Fruit fly (Drosophila melanogaster): Measurements from ENCODE around the gene CG32572.

CG32572 gene

DNA sequence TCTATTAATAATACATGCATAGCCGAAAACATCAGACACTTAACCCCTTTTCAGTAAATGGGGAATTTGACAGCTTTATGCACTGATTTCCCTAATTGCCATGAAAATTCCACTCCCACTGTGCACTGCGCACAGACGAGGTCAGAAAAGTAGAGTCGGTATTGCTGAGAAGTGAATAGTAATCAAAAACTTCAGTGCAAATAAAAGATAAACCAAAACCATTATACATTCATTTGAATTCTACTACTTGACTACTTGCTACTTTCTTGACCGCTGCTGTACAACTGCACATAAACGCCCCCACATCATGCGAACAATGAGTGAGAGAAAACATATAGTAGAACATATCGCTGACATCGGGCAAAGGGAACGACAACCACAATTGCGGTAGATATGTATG is 29.5 kb upstream of the CG32572 start:
- TF ChIP-seq CG14050 (GFP tag; IDR thresholded peaks at IDR 0.05), result peak; percentile 85
- TF ChIP-seq HmgD (GFP tag; optimal IDR thresholded peaks at IDR 0.05), result peak; percentile 47
- TF ChIP-seq CG10565 (GFP tag; optimal IDR thresholded peaks at IDR 0.05), result peak; percentile 50
- TF ChIP-seq nmo (GFP tag; optimal IDR thresholded peaks at IDR 0.05), result peak; percentile 88
- peak; percentile 86 for TF ChIP-seq pb (GFP tag; optimal IDR thresholded peaks at IDR 0.05)
- TF ChIP-seq CG6654 (GFP tag; optimal IDR thresholded peaks at IDR 0.05), result peak; percentile 67
- TF ChIP-seq Bdp1 (GFP tag; optimal IDR thresholded peaks at IDR 0.05), result peak; percentile 73
- TF ChIP-seq Meics (GFP tag; optimal IDR thresholded peaks at IDR 0.05), result peak; percentile 64
- peak; percentile 87 for TF ChIP-seq CG10366 (GFP tag; IDR thresholded peaks at IDR 0.05)
- TF ChIP-seq cas (GFP tag; IDR thresholded peaks at IDR 0.05), result 0 out of 2 replicates have a peak, but pooled peaks have one; percentile 50
- TF ChIP-seq z (GFP tag; IDR thresholded peaks at IDR 0.05), result peak; percentile 69; the same call in 2 of the 3 replicates
- no peak for TF ChIP-seq zf30C (GFP tag; optimal IDR thresholded peaks at IDR 0.05)
- peak; percentile 71 for TF ChIP-seq CG33557 (GFP tag; optimal IDR thresholded peaks at IDR 0.05)
- TF ChIP-seq CTCF (GFP tag; optimal IDR thresholded peaks at IDR 0.05), result peak; percentile 49
- peak; percentile 37 for TF ChIP-seq Sry-β (GFP tag; optimal IDR thresholded peaks at IDR 0.05)
- peak; percentile 29 for TF ChIP-seq Fer2 (tag; optimal IDR thresholded peaks at IDR 0.05)
- TF ChIP-seq vnd (GFP tag; IDR thresholded peaks at IDR 0.05; ENCODE audit: partially characterized antibody), result no peak
- peak; percentile 79; the same call in 2 of the 3 replicates for TF ChIP-seq ase (GFP tag; IDR thresholded peaks at IDR 0.05)
- TF ChIP-seq E2f2 (GFP tag; IDR thresholded peaks at IDR 0.05), result peak; percentile 61; the same call in 1 of the 2 replicates
- TF ChIP-seq ssp (GFP tag; IDR thresholded peaks at IDR 0.05), result peak; percentile 76
- no peak for TF ChIP-seq amos (GFP tag; IDR thresholded peaks at IDR 0.05; ENCODE audit: partially characterized antibody)
- peak; percentile 69 for TF ChIP-seq eyg (GFP tag; optimal IDR thresholded peaks at IDR 0.05)
- TF ChIP-seq CG18011 (GFP tag; optimal IDR thresholded peaks at IDR 0.05), result peak; percentile 46
- peak; percentile 63 for TF ChIP-seq gcm2 (GFP tag; optimal IDR thresholded peaks at IDR 0.05)
- peak; percentile 78 for TF ChIP-seq tx (GFP tag; optimal IDR thresholded peaks at IDR 0.05)
- TF ChIP-seq lola (GFP tag; optimal IDR thresholded peaks at IDR 0.05), result peak in 1 of 3 experiments; percentile 81
- no peak for TF ChIP-seq bbx (GFP tag; IDR thresholded peaks at IDR 0.05; ENCODE audit: partially characterized antibody)
- TF ChIP-seq Xrp1 (GFP tag; IDR thresholded peaks at IDR 0.05), result peak; percentile 91
- peak; percentile 86 for TF ChIP-seq chn (GFP tag; optimal IDR thresholded peaks at IDR 0.05)
- peak; percentile 86 for TF ChIP-seq CG31441 (GFP tag; IDR thresholded peaks at IDR 0.05)
- TF ChIP-seq Mrtf (GFP tag; IDR thresholded peaks at IDR 0.05), result peak; percentile 79
- TF ChIP-seq CG18476 (GFP tag; optimal IDR thresholded peaks at IDR 0.05), result peak; percentile 69
- TF ChIP-seq tup (GFP tag; optimal IDR thresholded peaks at IDR 0.05), result peak; percentile 79
- TF ChIP-seq H15 (GFP tag; IDR thresholded peaks at IDR 0.05), result peak; percentile 83
- peak; percentile 92 for TF ChIP-seq sr (GFP tag; IDR thresholded peaks at IDR 0.05)
- TF ChIP-seq CG11723 (GFP tag; optimal IDR thresholded peaks at IDR 0.05), result peak; percentile 76
- peak; percentile 63 for TF ChIP-seq al (GFP tag; IDR thresholded peaks at IDR 0.05)
- peak; percentile 81 for TF ChIP-seq bowl (GFP tag; IDR thresholded peaks at IDR 0.05)
- TF ChIP-seq Hr51 (GFP tag; optimal IDR thresholded peaks at IDR 0.05), result peak; percentile 58 to 83
- peak; percentile 77 for TF ChIP-seq caup (GFP tag; optimal IDR thresholded peaks at IDR 0.05; ENCODE audit: severe bottlenecking)
- peak; percentile 49; the same call in 1 of the 2 replicates for TF ChIP-seq CkIIα-i1 (GFP tag; IDR thresholded peaks at IDR 0.05)
- TF ChIP-seq Hr39 (optimal IDR thresholded peaks at IDR 0.05), result no peak
- peak; percentile 89 for TF ChIP-seq CG7839 (tag; optimal IDR thresholded peaks at IDR 0.05)
- TF ChIP-seq Side (GFP tag; optimal IDR thresholded peaks at IDR 0.05), result peak; percentile 83
- TF ChIP-seq CG16863 (GFP tag; optimal IDR thresholded peaks at IDR 0.05), result peak; percentile 88
- TF ChIP-seq CG7987 (GFP tag; optimal IDR thresholded peaks at IDR 0.05), result peak; percentile 64
- TF ChIP-seq p53 (GFP tag; optimal IDR thresholded peaks at IDR 0.05), result peak; percentile 31
- peak; percentile 80 for TF ChIP-seq salm (tag; optimal IDR thresholded peaks at IDR 0.05)
- TF ChIP-seq HmgZ (tag; optimal IDR thresholded peaks at IDR 0.05), result peak; percentile 69
- peak; percentile 88 for TF ChIP-seq tap (tag; optimal IDR thresholded peaks at IDR 0.05)
- TF ChIP-seq Hey (tag; optimal IDR thresholded peaks at IDR 0.05), result peak; percentile 20
